Fruit fly (Drosophila melanogaster) whole organism, embryonic: Measurements from ENCODE around the gene Eip63E.
A peak's percentile ranks its signal among the peaks of the same experiment; 100 is the strongest.

Source experiments
- Awh ChIP-seq: fragments of 200-800 bp; sonication (Bioruptor generic); IDR thresholded peaks from 2 replicates; pipeline ENCODE4, ENCODE4 v1.3.6; 2022; ENCODE audit warnings: missing biosample characterization, missing genetic modification characterization
- CG10274 ChIP-seq: fragments of 200-800 bp; sonication (Bioruptor generic); optimal IDR thresholded peaks from 3 replicates; lab custom pipeline; 2017; ENCODE audit warnings: missing biosample characterization, mild to moderate bottlenecking, missing genetic modification characterization
- CG10654 ChIP-seq: fragments of 200-800 bp; sonication (Bioruptor generic); optimal IDR thresholded peaks from 2 replicates; lab custom pipeline; 2016; ENCODE audit warnings: missing biosample characterization, missing genetic modification characterization
- CG12071 ChIP-seq: fragments of 200-800 bp; sonication (Bioruptor generic); optimal IDR thresholded peaks from 3 replicates; lab custom pipeline; 2018; ENCODE audit warnings: missing biosample characterization, mild to moderate bottlenecking, missing genetic modification characterization
- CG12744 ChIP-seq: fragments of 200-800 bp; sonication (Bioruptor generic); optimal IDR thresholded peaks from 2 replicates; lab custom pipeline; 2016; ENCODE audit warnings: missing biosample characterization, missing genetic modification characterization
- CG14667 ChIP-seq: fragments of 200-800 bp; sonication (Bioruptor generic); IDR thresholded peaks from 2 replicates; pipeline ENCODE4 v1.3.6; 2022; ENCODE audit warnings: missing biosample characterization, missing genetic modification characterization
- CG17802 ChIP-seq: fragments of 200-800 bp; sonication (Bioruptor generic); optimal IDR thresholded peaks from 2 replicates; lab custom pipeline; 2018; ENCODE audit warnings: missing biosample characterization, mild to moderate bottlenecking, missing genetic modification characterization, moderate library complexity
- CG18011 ChIP-seq: fragments of 200-800 bp; sonication (Bioruptor generic); optimal IDR thresholded peaks from 2 replicates; lab custom pipeline; 2017; ENCODE audit warnings: missing biosample characterization, missing genetic modification characterization, mild to moderate bottlenecking, moderate library complexity, missing genotype
- CG1832 ChIP-seq: fragments of 200-800 bp; sonication (Bioruptor generic); optimal IDR thresholded peaks from 2 replicates; lab custom pipeline; 2017; ENCODE audit warnings: missing biosample characterization, mild to moderate bottlenecking, missing genetic modification characterization, inconsistent platforms
- CG2129 ChIP-seq: fragments of 200-800 bp; sonication (Bioruptor generic); IDR thresholded peaks from 2 replicates; pipeline ENCODE4 v1.3.6; 2022; ENCODE audit warnings: missing biosample characterization, missing genetic modification characterization; ENCODE audit not compliant: partially characterized antibody
- CG2199 ChIP-seq: fragments of 200-800 bp; sonication (Bioruptor generic); IDR thresholded peaks from 3 replicates; pipeline ENCODE4 v1.3.6; 2022; ENCODE audit warnings: missing biosample characterization, missing genetic modification characterization
- CG30403 ChIP-seq: fragments of 200-800 bp; sonication (Bioruptor generic); optimal IDR thresholded peaks from 3 replicates; lab custom pipeline; 2016; ENCODE audit warnings: missing biosample characterization, missing genetic modification characterization
- CG3065 ChIP-seq: fragments of 200-800 bp; sonication (Bioruptor generic); optimal IDR thresholded peaks from 2 replicates; lab custom pipeline; 2016; ENCODE audit warnings: missing biosample characterization, missing genetic modification characterization
- CG3163 ChIP-seq: fragments of 200-800 bp; sonication (Bioruptor generic); optimal IDR thresholded peaks from 3 replicates; lab custom pipeline; 2016; ENCODE audit warnings: missing biosample characterization, missing genetic modification characterization
- CG32772 ChIP-seq: fragments of 200-800 bp; sonication (Bioruptor generic); IDR thresholded peaks from 2 replicates; pipeline ENCODE4 v1.3.6; 2022; ENCODE audit warnings: missing biosample characterization, missing genetic modification characterization
- CG4282 ChIP-seq: fragments of 200-800 bp; sonication (Bioruptor generic); optimal IDR thresholded peaks from 2 replicates; lab custom pipeline; 2016; ENCODE audit warnings: missing biosample characterization, missing genetic modification characterization
- CG4328 ChIP-seq: fragments of 200-800 bp; sonication (Bioruptor generic); optimal IDR thresholded peaks from 3 replicates; lab custom pipeline; 2017; ENCODE audit warnings: missing biosample characterization, missing genetic modification reagents, missing genetic modification characterization
- CG6813 ChIP-seq: fragments of 200-800 bp; sonication (Bioruptor generic); optimal IDR thresholded peaks from 2 replicates; lab custom pipeline; 2017; ENCODE audit warnings: missing biosample characterization, missing genetic modification characterization, mild to moderate bottlenecking, moderate library complexity, missing genetic modification reagents
- CG7271 ChIP-seq: fragments of 200-800 bp; sonication (Bioruptor generic); optimal IDR thresholded peaks from 2 replicates; lab custom pipeline; 2018; ENCODE audit warnings: missing biosample characterization, mild to moderate bottlenecking, missing genetic modification characterization, moderate library complexity
- CG7745 ChIP-seq: fragments of 200-800 bp; sonication (Bioruptor generic); optimal IDR thresholded peaks from 2 replicates; lab custom pipeline; 2018; ENCODE audit warnings: missing biosample characterization, mild to moderate bottlenecking, missing genetic modification characterization, moderate library complexity
- CG8089 ChIP-seq: fragments of 200-800 bp; sonication (Bioruptor generic); optimal IDR thresholded peaks from 3 replicates; lab custom pipeline; 2016; ENCODE audit warnings: missing biosample characterization, missing genetic modification characterization
- CG9797 ChIP-seq: fragments of 200-800 bp; sonication (Bioruptor generic); optimal IDR thresholded peaks from 3 replicates; lab custom pipeline; 2018; ENCODE audit warnings: missing biosample characterization, mild to moderate bottlenecking, missing genetic modification characterization
- D19B ChIP-seq: fragments of 200-800 bp; sonication (Bioruptor generic); optimal IDR thresholded peaks from 2 replicates; lab custom pipeline; 2017; ENCODE audit warnings: missing biosample characterization, mild to moderate bottlenecking, missing genetic modification characterization
- Dbx ChIP-seq: fragments of 200-800 bp; sonication (Bioruptor generic); IDR thresholded peaks from 3 replicates; pipeline ENCODE4 v1.3.6; 2022; ENCODE audit warnings: missing biosample characterization, missing genetic modification characterization
- Dip3 ChIP-seq: fragments of 200-800 bp; sonication (Bioruptor generic); optimal IDR thresholded peaks from 3 replicates; lab custom pipeline; 2016; ENCODE audit warnings: missing biosample characterization, missing genetic modification characterization
- Dll ChIP-seq: fragments of 200-800 bp; sonication (Bioruptor generic); IDR thresholded peaks from 4 replicates; pipeline ENCODE4 v1.3.6; 2022; ENCODE audit warnings: missing biosample characterization, missing genetic modification characterization; ENCODE audit not compliant: partially characterized antibody
- E2f1 ChIP-seq: fragments of 200-800 bp; sonication (Bioruptor generic); IDR thresholded peaks from 2 replicates; pipeline ENCODE4 v1.3.6; 2022; ENCODE audit warnings: missing biosample characterization, missing genetic modification characterization
- E2f2 ChIP-seq: fragments of 200-800 bp; sonication (Bioruptor generic); IDR thresholded peaks from 2 replicates; pipeline ENCODE4 v1.3.6; 2022; ENCODE audit warnings: missing biosample characterization, missing genetic modification characterization
- Gug ChIP-seq: fragments of 200-800 bp; sonication (Bioruptor generic); IDR thresholded peaks from 4 replicates; pipeline ENCODE4 v1.3.6; 2022; ENCODE audit warnings: missing biosample characterization, missing genetic modification characterization
- HLH3B ChIP-seq: fragments of 200-800 bp; sonication (Bioruptor generic); IDR thresholded peaks from 2 replicates; pipeline ENCODE4 v1.3.6; 2022; ENCODE audit warnings: missing biosample characterization, missing genetic modification characterization
- MBD-R2 ChIP-seq: fragments of 200-800 bp; sonication (Bioruptor generic); IDR thresholded peaks from 2 replicates; pipeline ENCODE4 v1.3.6; 2022; ENCODE audit warnings: missing biosample characterization, missing genetic modification characterization
- NC2β ChIP-seq: fragments of 200-800 bp; sonication (Bioruptor generic); optimal IDR thresholded peaks from 2 replicates; lab custom pipeline; 2016; ENCODE audit warnings: missing biosample characterization, missing genetic modification characterization
- Optix ChIP-seq: fragments of 200-800 bp; sonication (Bioruptor generic); IDR thresholded peaks from 3 replicates; pipeline ENCODE4 v1.3.6; 2022; ENCODE audit warnings: missing biosample characterization, missing genetic modification characterization
- Poxn ChIP-seq: fragments of 200-800 bp; sonication (Bioruptor generic); IDR thresholded peaks from 2 replicates; pipeline ENCODE4 v1.3.6; 2022; ENCODE audit warnings: missing biosample characterization, missing genetic modification characterization
- Sry-β ChIP-seq: fragments of 200-800 bp; sonication (Bioruptor generic); optimal IDR thresholded peaks from 2 replicates; lab custom pipeline; 2018; ENCODE audit warnings: missing biosample characterization, mild to moderate bottlenecking, missing genetic modification characterization, moderate library complexity
- bbx ChIP-seq: fragments of 200-800 bp; sonication (Bioruptor generic); IDR thresholded peaks from 2 replicates; pipeline ENCODE4 v1.3.6; 2022; ENCODE audit warnings: missing biosample characterization, missing genetic modification characterization; ENCODE audit not compliant: partially characterized antibody
- bsh ChIP-seq, 2 experiments: fragments of 200-800 bp; sonication (Bioruptor generic); optimal IDR thresholded peaks; 2 replicates each; lab custom pipeline; 2017 to 2018; ENCODE audit warnings: mild to moderate bottlenecking in 2 of 2, missing biosample characterization in 2 of 2, missing genetic modification characterization in 2 of 2, moderate library complexity in 1 of 2
- crol ChIP-seq: fragments of 200-800 bp; sonication (Bioruptor generic); IDR thresholded peaks from 2 replicates; pipeline ENCODE4 v1.3.6; 2022; ENCODE audit warnings: missing biosample characterization, missing genetic modification characterization
- dmrt11E ChIP-seq: fragments of 200-800 bp; sonication (Bioruptor generic); optimal IDR thresholded peaks from 3 replicates; lab custom pipeline; 2018; ENCODE audit warnings: missing biosample characterization, mild to moderate bottlenecking, missing genetic modification characterization, moderate library complexity
- jing ChIP-seq: fragments of 200-800 bp; sonication (Bioruptor generic); optimal IDR thresholded peaks from 2 replicates; lab custom pipeline; 2018; ENCODE audit warnings: missing biosample characterization, mild to moderate bottlenecking, missing genetic modification characterization
- mld ChIP-seq: fragments of 200-800 bp; sonication (Bioruptor generic); IDR thresholded peaks from 3 replicates; pipeline ENCODE4 v1.3.6; 2022; ENCODE audit warnings: missing biosample characterization, missing genetic modification characterization; ENCODE audit not compliant: partially characterized antibody
- pfk ChIP-seq: fragments of 200-800 bp; sonication (Bioruptor generic); optimal IDR thresholded peaks from 2 replicates; lab custom pipeline; 2018; ENCODE audit warnings: missing biosample characterization, mild to moderate bottlenecking, missing genetic modification characterization, moderate library complexity
- pzg ChIP-seq: fragments of 200-800 bp; sonication (Bioruptor generic); optimal IDR thresholded peaks from 3 replicates; lab custom pipeline; 2018; ENCODE audit warnings: missing biosample characterization, mild to moderate bottlenecking, missing genetic modification characterization, moderate library complexity
- rib ChIP-seq: fragments of 200-800 bp; sonication (Bioruptor generic); IDR thresholded peaks from 2 replicates; pipeline ENCODE4 v1.3.6; 2022; ENCODE audit warnings: missing biosample characterization, missing genetic modification characterization
- sd ChIP-seq: fragments of 200-800 bp; sonication (Bioruptor generic); optimal IDR thresholded peaks from 3 replicates; lab custom pipeline; 2018; ENCODE audit warnings: missing biosample characterization, mild to moderate bottlenecking, missing genetic modification characterization, moderate library complexity
- seq ChIP-seq: fragments of 200-800 bp; sonication (Bioruptor generic); IDR thresholded peaks from 2 replicates; pipeline ENCODE4 v1.3.6; 2022; ENCODE audit warnings: missing biosample characterization, missing genetic modification characterization
- slou ChIP-seq: fragments of 200-800 bp; sonication (Bioruptor generic); optimal IDR thresholded peaks from 3 replicates; lab custom pipeline; 2016; ENCODE audit warnings: missing biosample characterization, missing genetic modification characterization
- sqz ChIP-seq: fragments of 200-800 bp; sonication (Bioruptor generic); optimal IDR thresholded peaks from 3 replicates; lab custom pipeline; 2018; ENCODE audit warnings: missing biosample characterization, mild to moderate bottlenecking, missing genetic modification characterization
- tx ChIP-seq: fragments of 200-800 bp; sonication (Bioruptor generic); optimal IDR thresholded peaks from 2 replicates; lab custom pipeline; 2016; ENCODE audit warnings: missing biosample characterization, missing genetic modification characterization
- zen2 ChIP-seq: fragments of 200-800 bp; sonication (Bioruptor generic); IDR thresholded peaks from 3 replicates; pipeline ENCODE4 v1.3.6; 2022; ENCODE audit warnings: missing biosample characterization, missing genetic modification characterization; ENCODE audit not compliant: partially characterized antibody

Eip63E gene

DNA sequence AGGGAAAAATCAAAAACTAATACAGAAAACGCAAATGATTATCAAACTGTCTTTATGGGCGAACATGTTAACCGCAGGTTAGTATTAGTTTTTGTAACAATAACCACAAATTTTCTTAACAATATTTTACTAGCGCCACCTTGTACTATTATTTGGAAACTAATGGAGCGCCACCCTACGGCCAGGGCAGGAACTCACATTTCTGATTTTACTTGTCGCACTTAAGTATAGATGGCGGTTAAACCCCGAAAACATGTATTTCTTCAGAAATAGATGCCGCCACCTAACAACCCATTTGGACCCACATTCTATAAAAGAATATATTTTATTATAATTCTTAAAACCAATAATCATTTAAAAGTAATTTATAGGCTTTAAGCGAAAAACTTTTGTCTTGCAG is 100.8 kb downstream of the Eip63E start (continued):
- no peak for TF ChIP-seq Sry-β (GFP tag; lab: Kevin White, UChicago)
- TF ChIP-seq CG10274 (GFP tag; lab: Kevin White, UChicago), result no peak
- TF ChIP-seq sqz (GFP tag; lab: Kevin White, UChicago), result no peak
- TF ChIP-seq Awh, result peak; percentile 55; the same call in 1 of the 2 replicates
- TF ChIP-seq CG12071 (GFP tag; lab: Kevin White, UChicago), result no peak
- peak; percentile 72 for TF ChIP-seq CG10654 (GFP tag; lab: Kevin White, UChicago)
- peak; percentile 74 for TF ChIP-seq CG8089 (GFP tag; lab: Kevin White, UChicago)
- no peak for TF ChIP-seq pzg (GFP tag; lab: Kevin White, UChicago)
- TF ChIP-seq pfk (GFP tag; lab: Kevin White, UChicago), result peak; percentile 12
- TF ChIP-seq bsh (GFP tag; optimal IDR thresholded peaks at IDR 0.05; lab: Kevin White, UChicago), result peak in 1 of 2 experiments; percentile 75
- 0 out of 2 replicates have a peak, but pooled peaks have one; percentile 27 for TF ChIP-seq E2f2
- TF ChIP-seq E2f1 (GFP tag; lab: Robert Waterston, UW), result peak; percentile 78
- TF ChIP-seq Dip3 (GFP tag; lab: Kevin White, UChicago), result peak; percentile 52
- peak; percentile 73 for TF ChIP-seq dmrt11E
- TF ChIP-seq jing (GFP tag; lab: Kevin White, UChicago), result peak; percentile 37
- TF ChIP-seq rib (GFP tag; lab: Robert Waterston, UW), result no peak
- TF ChIP-seq sd, result peak; percentile 62
- no peak for TF ChIP-seq CG2129
- no peak for TF ChIP-seq Poxn (GFP tag; lab: Robert Waterston, UW)
- TF ChIP-seq bbx (GFP tag; lab: Robert Waterston, UW), result peak; percentile 73
- TF ChIP-seq CG18011, result no peak
- peak; percentile 25 for TF ChIP-seq CG4282
- TF ChIP-seq HLH3B (GFP tag; lab: Robert Waterston, UW), result peak; percentile 68
- peak; percentile 11; the same call in 1 of the 2 replicates for TF ChIP-seq crol (GFP tag; lab: Robert Waterston, UW)
- TF ChIP-seq Dbx, result peak; percentile 92
- TF ChIP-seq CG9797 (GFP tag; lab: Kevin White, UChicago), result no peak
- no peak for TF ChIP-seq mld (GFP tag; lab: Robert Waterston, UW)
- TF ChIP-seq CG7271 (tag; lab: Kevin White, UChicago), result peak; percentile 64
- TF ChIP-seq CG30403 (GFP tag; lab: Kevin White, UChicago), result peak; percentile 91
- peak; percentile 51 for TF ChIP-seq CG4328 (GFP tag; lab: Kevin White, UChicago)
- peak; percentile 84 for TF ChIP-seq NC2β (GFP tag; lab: Kevin White, UChicago)
- TF ChIP-seq MBD-R2 (GFP tag; lab: Robert Waterston, UW), result peak; percentile 28; the same call in 1 of the 2 replicates
- peak; percentile 68 for TF ChIP-seq CG3065 (GFP tag; lab: Kevin White, UChicago)
- peak; percentile 61 for TF ChIP-seq CG3163
- peak; percentile 75 for TF ChIP-seq CG14667 (GFP tag; lab: Robert Waterston, UW)
- TF ChIP-seq CG6813 (GFP tag; lab: Kevin White, UChicago), result peak; percentile 52
- peak; percentile 54 for TF ChIP-seq CG17802 (tag; lab: Kevin White, UChicago)
- TF ChIP-seq CG1832, result no peak
- no peak; the same call in 2 of the 3 replicates for TF ChIP-seq CG2199 (GFP tag; lab: Robert Waterston, UW)
- peak; percentile 82 for TF ChIP-seq CG12744 (GFP tag; lab: Kevin White, UChicago)
- TF ChIP-seq D19B, result peak; percentile 12
- TF ChIP-seq Dll (GFP tag; lab: Robert Waterston, UW), result no peak
- TF ChIP-seq slou (GFP tag; lab: Kevin White, UChicago), result peak; percentile 42
- peak; percentile 84 for TF ChIP-seq CG32772
- peak; percentile 72 for TF ChIP-seq Optix (GFP tag; lab: Robert Waterston, UW)
- TF ChIP-seq Gug (GFP tag; lab: Robert Waterston, UW), result peak; percentile 82
- peak; percentile 53 for TF ChIP-seq tx (GFP tag; lab: Kevin White, UChicago)
- no peak for TF ChIP-seq CG7745 (tag; lab: Kevin White, UChicago)
- TF ChIP-seq seq (GFP tag; lab: Robert Waterston, UW), result no peak; the same call in 1 of the 2 replicates
- no peak for TF ChIP-seq zen2 (GFP tag; lab: Robert Waterston, UW)
